Worm (Caenorhabditis elegans) whole organism, mixed stage, embryonic: ENCODE results near the gene R02F2.8.

ENCODE experiments used
- M03D4.4 ChIP-seq: sonication (generic microtip); optimal IDR thresholded peaks from 2 replicates; lab custom pipeline; 2017; ENCODE audit warnings: mild to moderate bottlenecking, missing genetic modification characterization, missing compliant biosample characterization
- bed-3 ChIP-seq: fragments of 200-800 bp; sonication (Bioruptor generic); optimal IDR thresholded peaks from 3 replicates; lab custom pipeline; 2018; ENCODE audit warnings: mild to moderate bottlenecking, missing genetic modification characterization, moderate library complexity, missing compliant biosample characterization
- blmp-1 ChIP-seq: fragments of 150-350 bp; optimal IDR thresholded peaks from 2 replicates; lab custom pipeline; 2014; ENCODE audit warnings: missing biosample characterization, missing genetic modification characterization
- ceh-39 ChIP-seq: fragments of 150-350 bp; optimal IDR thresholded peaks from 2 replicates; lab custom pipeline; 2014; ENCODE audit warnings: missing biosample characterization, missing genetic modification characterization
- ceh-43 ChIP-seq: fragments of 200-800 bp; sonication (Bioruptor generic); optimal IDR thresholded peaks from 2 replicates; lab custom pipeline; 2018; ENCODE audit warnings: mild to moderate bottlenecking, missing genetic modification characterization, moderate library complexity, missing compliant biosample characterization
- ceh-83 ChIP-seq: fragments of 200-800 bp; sonication (Bioruptor generic); optimal IDR thresholded peaks from 2 replicates; lab custom pipeline; 2018; ENCODE audit warnings: mild to moderate bottlenecking, missing genetic modification characterization, missing compliant biosample characterization
- ces-1 ChIP-seq: fragments of 150-350 bp; optimal IDR thresholded peaks from 2 replicates; lab custom pipeline; 2014; ENCODE audit warnings: missing biosample characterization, missing genetic modification reagents, missing genetic modification characterization
- cnd-1 ChIP-seq: fragments of 200-800 bp; sonication (Bioruptor generic); optimal IDR thresholded peaks from 2 replicates; lab custom pipeline; 2018; ENCODE audit warnings: mild to moderate bottlenecking, missing genetic modification characterization, missing compliant biosample characterization
- drap-1 ChIP-seq: fragments of 200-800 bp; sonication (Bioruptor generic); optimal IDR thresholded peaks from 3 replicates; lab custom pipeline; 2018; ENCODE audit warnings: mild to moderate bottlenecking, missing genetic modification characterization, missing compliant biosample characterization
- elt-1 ChIP-seq: sonication (generic microtip); optimal IDR thresholded peaks from 2 replicates; lab custom pipeline; 2017; ENCODE audit warnings: missing genetic modification characterization, mild to moderate bottlenecking, missing compliant biosample characterization, antibody characterized with exemption, moderate library complexity, borderline replicate concordance; ENCODE audit not compliant: insufficient read depth
- elt-3 ChIP-seq: fragments of 150-350 bp; optimal IDR thresholded peaks from 2 replicates; lab custom pipeline; 2014; ENCODE audit warnings: missing biosample characterization, missing genetic modification characterization
- ham-2 ChIP-seq: fragments of 200-800 bp; sonication (Bioruptor generic); optimal IDR thresholded peaks from 2 replicates; lab custom pipeline; 2018; ENCODE audit warnings: mild to moderate bottlenecking, missing genetic modification characterization, missing compliant biosample characterization
- lin-13 ChIP-seq: fragments of 150-350 bp; optimal IDR thresholded peaks from 2 replicates; lab custom pipeline; 2014; ENCODE audit warnings: missing biosample characterization, missing genetic modification characterization
- lin-32 ChIP-seq: fragments of 200-800 bp; sonication (Bioruptor generic); optimal IDR thresholded peaks from 2 replicates; lab custom pipeline; 2018; ENCODE audit warnings: mild to moderate bottlenecking, missing genetic modification characterization, missing compliant biosample characterization
- lsy-2 ChIP-seq: fragments of 150-350 bp; optimal IDR thresholded peaks from 2 replicates; lab custom pipeline; 2014; ENCODE audit warnings: missing biosample characterization, missing genetic modification characterization
- mab-5 ChIP-seq: fragments of 150-350 bp; optimal IDR thresholded peaks from 2 replicates; lab custom pipeline; 2014; ENCODE audit warnings: missing biosample characterization, missing genetic modification characterization
- mep-1 ChIP-seq: fragments of 150-350 bp; optimal IDR thresholded peaks from 2 replicates; lab custom pipeline; 2017; ENCODE audit warnings: missing biosample characterization, missing genetic modification reagents, missing genetic modification characterization, inconsistent platforms
- mls-2 ChIP-seq: sonication (generic microtip); optimal IDR thresholded peaks from 2 replicates; lab custom pipeline; 2016; ENCODE audit warnings: mild to moderate bottlenecking, missing genetic modification characterization, moderate library complexity, missing compliant biosample characterization
- nhr-12 ChIP-seq: fragments of 150-350 bp; optimal IDR thresholded peaks from 2 replicates; lab custom pipeline; 2014; ENCODE audit warnings: missing biosample characterization, missing genetic modification characterization
- nhr-2 ChIP-seq: fragments of 150-350 bp; optimal IDR thresholded peaks from 2 replicates; lab custom pipeline; 2014; ENCODE audit warnings: missing biosample characterization, missing genetic modification characterization
- nhr-28 ChIP-seq: fragments of 150-350 bp; optimal IDR thresholded peaks from 2 replicates; lab custom pipeline; 2014; ENCODE audit warnings: missing biosample characterization, missing genetic modification characterization
- nhr-76 ChIP-seq: sonication (generic microtip); optimal IDR thresholded peaks from 2 replicates; lab custom pipeline; 2017; ENCODE audit warnings: missing biosample characterization, missing genetic modification characterization
- pha-4 ChIP-seq: fragments of 150-350 bp; optimal IDR thresholded peaks from 2 replicates; lab custom pipeline; 2018; ENCODE audit warnings: missing biosample characterization, missing genetic modification reagents, missing genetic modification characterization
- sem-2 ChIP-seq: fragments of 200-800 bp; sonication (Bioruptor generic); optimal IDR thresholded peaks from 2 replicates; lab custom pipeline; 2018; ENCODE audit warnings: mild to moderate bottlenecking, missing genetic modification characterization, missing compliant biosample characterization
- snpc-4 ChIP-seq: fragments of 150-350 bp; optimal IDR thresholded peaks from 2 replicates; lab custom pipeline; 2014; ENCODE audit warnings: missing biosample characterization, missing genetic modification characterization
- sptf-1 ChIP-seq: sonication (generic microtip); optimal IDR thresholded peaks from 2 replicates; lab custom pipeline; 2017; ENCODE audit warnings: mild to moderate bottlenecking, missing genetic modification characterization, moderate library complexity, missing compliant biosample characterization
- tbx-8 ChIP-seq: fragments of 200-800 bp; sonication (Bioruptor generic); optimal IDR thresholded peaks from 2 replicates; lab custom pipeline; 2018; ENCODE audit warnings: mild to moderate bottlenecking, missing genetic modification characterization, moderate library complexity, missing compliant biosample characterization
- unc-39 ChIP-seq: fragments of 150-350 bp; optimal IDR thresholded peaks from 2 replicates; lab custom pipeline; 2014; ENCODE audit warnings: missing biosample characterization, missing genetic modification characterization
- unc-62 ChIP-seq: fragments of 150-350 bp; optimal IDR thresholded peaks from 2 replicates; lab custom pipeline; 2014; ENCODE audit warnings: missing biosample characterization, missing genetic modification reagents, missing genetic modification characterization
- zip-8 ChIP-seq: fragments of 150-350 bp; optimal IDR thresholded peaks from 2 replicates; lab custom pipeline; 2014; ENCODE audit warnings: missing biosample characterization, missing genetic modification characterization
- ztf-11 ChIP-seq: fragments of 150-350 bp; optimal IDR thresholded peaks from 2 replicates; lab custom pipeline; 2014; ENCODE audit warnings: missing biosample characterization, missing genetic modification characterization

The R02F2.8 gene

ce11 chrIII:5525973-5526372, 30.9 kb upstream of the R02F2.8 start, which contains the start of gene dex-1:
Gene dex-1, plus strand, starts transcription at chrIII:5526104.
- TF ChIP-seq cnd-1 (tag; lab: Kevin White, UChicago) (no peak), zip-8 (tag; lab: Kevin White, UChicago) (peak; percentile 42), nhr-2 (tag; lab: Kevin White, UChicago) (peak; percentile 99), elt-1 (tag; lab: Kevin White, UChicago) (no peak)

DNA sequence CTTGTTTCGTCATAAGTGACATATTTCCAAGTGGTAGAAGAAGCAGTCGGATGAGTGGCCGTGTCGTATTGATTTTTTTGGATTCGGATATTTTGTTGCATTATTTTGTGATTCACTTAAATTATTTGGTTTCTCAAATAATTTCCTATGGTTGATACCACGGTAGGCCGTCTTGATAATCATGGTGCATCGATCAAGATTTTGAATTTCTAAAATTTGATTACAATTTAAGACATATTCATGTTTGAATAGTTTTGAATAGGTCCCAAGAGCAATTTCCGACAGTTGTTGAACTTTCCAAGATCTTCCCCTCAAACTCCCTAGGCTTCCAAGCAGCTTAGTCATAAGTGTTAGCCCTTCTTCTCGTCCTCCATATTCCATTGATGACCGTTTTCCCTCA, 26.9 kb upstream of the R02F2.8 start, which contains the start of gene D1044.4:
TSS of gene D1044.4 (minus strand) at position 101 of the 400 bp plus-strand sequence.
- no peak for TF ChIP-seq bed-3
- no peak for TF ChIP-seq nhr-76 (tag; lab: Kevin White, UChicago)
- no peak for TF ChIP-seq ceh-39 (tag; lab: Kevin White, UChicago)
- no peak for TF ChIP-seq tbx-8 (GFP tag; lab: Kevin White, UChicago)
- TF ChIP-seq mab-5 (tag; lab: Kevin White, UChicago): no peak
- TF ChIP-seq elt-1 (tag; lab: Kevin White, UChicago): no peak
- no peak for TF ChIP-seq lsy-2
- no peak for TF ChIP-seq drap-1 (GFP tag; lab: Kevin White, UChicago)
- TF ChIP-seq ham-2 (GFP tag; lab: Kevin White, UChicago): no peak
- no peak for TF ChIP-seq blmp-1 (tag; lab: Kevin White, UChicago)
- no peak for TF ChIP-seq sem-2
- no peak for TF ChIP-seq lin-32
- no peak for TF ChIP-seq cnd-1 (tag; lab: Kevin White, UChicago)
- no peak for TF ChIP-seq elt-3 (tag; lab: Kevin White, UChicago)

ce11 chrIII:5517423-5517822, 22.4 kb upstream of the R02F2.8 start, which contains the start of gene nekl-4:
Gene nekl-4, minus strand, starts transcription at chrIII:5517523.
- no peak for TF ChIP-seq elt-1 (tag; lab: Kevin White, UChicago)
- no peak for TF ChIP-seq mls-2 (tag; lab: Kevin White, UChicago)
- TF ChIP-seq ztf-11 (tag; lab: Kevin White, UChicago): no peak
- TF ChIP-seq snpc-4 (tag; lab: Kevin White, UChicago): no peak
- no peak for TF ChIP-seq sptf-1 (tag; lab: Kevin White, UChicago)
- no peak for TF ChIP-seq nhr-28
- TF ChIP-seq drap-1 (GFP tag; lab: Kevin White, UChicago): no peak
- no peak for TF ChIP-seq cnd-1 (tag; lab: Kevin White, UChicago)
- TF ChIP-seq unc-39 (tag; lab: Kevin White, UChicago): no peak
- TF ChIP-seq ceh-83 (GFP tag; lab: Kevin White, UChicago): no peak
- no peak for TF ChIP-seq pha-4 (tag; lab: Kevin White, UChicago)
- no peak for TF ChIP-seq lin-13 (tag; lab: Kevin White, UChicago)
- no peak for TF ChIP-seq nhr-12
- TF ChIP-seq zip-8 (tag; lab: Kevin White, UChicago): no peak
- no peak for TF ChIP-seq blmp-1 (tag; lab: Kevin White, UChicago)
- TF ChIP-seq ces-1 (GFP tag; lab: Kevin White, UChicago): no peak
- TF ChIP-seq ceh-39 (tag; lab: Kevin White, UChicago): no peak
- TF ChIP-seq sem-2: no peak
- TF ChIP-seq unc-62 (GFP tag; lab: Kevin White, UChicago): no peak
- TF ChIP-seq, all 35 proteins: peak for 0

DNA sequence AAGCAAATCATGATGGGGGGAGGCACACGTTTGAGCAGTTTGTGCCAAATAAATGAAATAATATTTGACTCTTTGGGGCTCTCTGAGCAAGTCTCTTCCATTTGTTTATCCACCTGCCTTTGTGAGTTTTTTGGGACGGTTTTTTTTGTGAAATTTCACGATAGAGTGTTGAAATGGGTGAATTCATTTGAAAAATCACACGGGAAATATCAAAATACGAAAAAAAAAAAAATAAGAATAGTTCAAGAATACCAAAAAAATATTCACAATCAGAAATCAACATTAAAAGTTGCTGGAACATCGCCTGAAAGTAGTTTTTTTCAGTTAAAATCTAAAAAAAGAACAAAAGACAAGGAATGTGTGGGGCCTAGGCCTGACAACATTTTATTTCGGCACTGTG, 17.4 kb upstream of the R02F2.8 start, which contains the start of gene pqn-25:
TSS of gene pqn-25 (minus strand) at position 101 of the 400 bp plus-strand sequence.
- TF ChIP-seq pha-4 (tag; lab: Kevin White, UChicago): no peak
- TF ChIP-seq blmp-1 (tag; lab: Kevin White, UChicago): no peak
- TF ChIP-seq mls-2 (tag; lab: Kevin White, UChicago): no peak
- TF ChIP-seq cnd-1 (tag; lab: Kevin White, UChicago): no peak
- no peak for TF ChIP-seq sptf-1 (tag; lab: Kevin White, UChicago)
- no peak for TF ChIP-seq ces-1 (GFP tag; lab: Kevin White, UChicago)
- TF ChIP-seq lin-32: no peak
- TF ChIP-seq lsy-2: no peak
- TF ChIP-seq tbx-8 (GFP tag; lab: Kevin White, UChicago): no peak
- TF ChIP-seq ceh-43 (GFP tag; lab: Kevin White, UChicago): no peak
- no peak for TF ChIP-seq mab-5 (tag; lab: Kevin White, UChicago)
- no peak for TF ChIP-seq elt-3 (tag; lab: Kevin White, UChicago)
- TF ChIP-seq mep-1 (tag; lab: Kevin White, UChicago): no peak
- no peak for TF ChIP-seq sem-2
- no peak for TF ChIP-seq elt-1 (tag; lab: Kevin White, UChicago)
- TF ChIP-seq bed-3: no peak
- TF ChIP-seq M03D4.4 (tag; lab: Kevin White, UChicago): no peak
- TF ChIP-seq, all 35 proteins: peak for 0
